1 fruit fly cellular context compared by ENCODE assay signal in genomic region chr3L:18800100-18800841, dm6.
A peak's percentile ranks its signal among the peaks of the same experiment; 100 is the strongest.
TF ChIP-seq lines count a peak whose summit lies in the region.

No protein-coding gene starts in this region.

TF ChIP-seq in whole organism, embryonic, 481 proteins besides CTCF, POLR2A, EP300 and RAD21 (continued from another document):
- TF ChIP-seq hkb (optimal IDR thresholded peaks at IDR 0.05; lab: Kevin White, UChicago) (no peak), hkb (GFP tag; IDR thresholded peaks at IDR 0.05; lab: Robert Waterston, UW) (peak; percentile 36; the same call in 1 of the 2 replicates), chn (GFP tag; optimal IDR thresholded peaks at IDR 0.05; lab: Kevin White, UChicago) (no peak), CG2129 (GFP tag; IDR thresholded peaks at IDR 0.05; lab: Robert Waterston, UW; ENCODE audit: partially characterized antibody) (no peak), Aef1 (GFP tag; IDR thresholded peaks at IDR 0.05; lab: Robert Waterston, UW) (0 out of 3 replicates have a peak, but pooled peaks have one; percentile 12), CG11247 (GFP tag; IDR thresholded peaks at IDR 0.05; lab: Robert Waterston, UW) (no peak), CG11456 (GFP tag; IDR thresholded peaks at IDR 0.05; lab: Robert Waterston, UW) (no peak), Trl (optimal IDR thresholded peaks at IDR 0.05; lab: Kevin White, UChicago) (peak; percentile 61 to 91), Trl (GFP tag; optimal IDR thresholded peaks at IDR 0.05; lab: Kevin White, UChicago) (no peak), gcm2 (GFP tag; optimal IDR thresholded peaks at IDR 0.05; lab: Kevin White, UChicago) (no peak), CG1792 (GFP tag; optimal IDR thresholded peaks at IDR 0.05; lab: Kevin White, UChicago) (no peak), Neu2 (GFP tag; optimal IDR thresholded peaks at IDR 0.05; lab: Kevin White, UChicago; ENCODE audit: borderline replicate concordance) (no peak), NC2α (GFP tag; optimal IDR thresholded peaks at IDR 0.05; lab: Kevin White, UChicago) (no peak), stc (GFP tag; IDR thresholded peaks at IDR 0.05; lab: Robert Waterston, UW) (no peak), row (GFP tag; IDR thresholded peaks at IDR 0.05; lab: Robert Waterston, UW) (0 out of 3 replicates have a peak, but pooled peaks have one; percentile 13), dpn (GFP tag; optimal IDR thresholded peaks at IDR 0.05; lab: Kevin White, UChicago) (no peak), Myb (GFP tag; optimal IDR thresholded peaks at IDR 0.05; lab: Kevin White, UChicago) (no peak), CG2199 (GFP tag; IDR thresholded peaks at IDR 0.05; lab: Robert Waterston, UW) (peak; percentile 56; the same call in 2 of the 3 replicates), crol (GFP tag; IDR thresholded peaks at IDR 0.05; lab: Robert Waterston, UW) (peak; percentile 78), CG15073 (GFP tag; optimal IDR thresholded peaks at IDR 0.05; lab: Kevin White, UChicago) (no peak), mirr (GFP tag; optimal IDR thresholded peaks at IDR 0.05; lab: Kevin White, UChicago) (peak; percentile 15), gt (GFP tag; IDR thresholded peaks at IDR 0.05; lab: Robert Waterston, UW) (no peak)
